Fruit fly (Drosophila melanogaster): ENCODE data around the gene Itgbn.
A peak's percentile ranks its signal among the peaks of the same experiment; 100 is the strongest.

Itgbn gene

dm6 chr2L:21009310-21010119 lies 43.3 kb upstream of the Itgbn start (continued):
- TF ChIP-seq CG18599 (GFP tag; optimal IDR thresholded peaks at IDR 0.05) (peak; percentile 52), Pdp1 (GFP tag; optimal IDR thresholded peaks at IDR 0.05) (peak; percentile 68 to 79), gcm2 (GFP tag; optimal IDR thresholded peaks at IDR 0.05) (peak; percentile 11), CG4707 (GFP tag; optimal IDR thresholded peaks at IDR 0.05) (peak; percentile 65), Chrac-16 (GFP tag; optimal IDR thresholded peaks at IDR 0.05) (peak; percentile 83), CG17361 (GFP tag; IDR thresholded peaks at IDR 0.05) (peak; percentile 85), CHES-1-like (GFP tag; optimal IDR thresholded peaks at IDR 0.05) (peak; percentile 60), vnd (GFP tag; IDR thresholded peaks at IDR 0.05; ENCODE audit: partially characterized antibody) (no peak), dm (GFP tag; optimal IDR thresholded peaks at IDR 0.05) (peak; percentile 35), CG34376 (GFP tag; optimal IDR thresholded peaks at IDR 0.05) (no peak), CG18764 (GFP tag; optimal IDR thresholded peaks at IDR 0.05) (peak; percentile 66), CG13287 (GFP tag; IDR thresholded peaks at IDR 0.05; ENCODE audit: partially characterized antibody) (no peak), CG8359 (GFP tag; optimal IDR thresholded peaks at IDR 0.05; ENCODE audit: borderline replicate concordance) (peak; percentile 76), Sox102F (GFP tag; optimal IDR thresholded peaks at IDR 0.05) (peak; percentile 71), Sry-β (GFP tag; optimal IDR thresholded peaks at IDR 0.05) (peak; percentile 28), CG17328 (GFP tag; IDR thresholded peaks at IDR 0.05) (peak; percentile 91), croc (GFP tag; conservative IDR thresholded peaks at IDR 0.05) (peak; percentile 78), CG9876 (GFP tag; optimal IDR thresholded peaks at IDR 0.05) (no peak), CG8765 (GFP tag; IDR thresholded peaks at IDR 0.05) (peak; percentile 86), Med (GFP tag) (peak; percentile 86), CG4424 (GFP tag; optimal IDR thresholded peaks at IDR 0.05) (peak; percentile 89), CG1832 (GFP tag; optimal IDR thresholded peaks at IDR 0.05) (no peak), emc (GFP tag; optimal IDR thresholded peaks at IDR 0.05) (no peak), corto (GFP tag; optimal IDR thresholded peaks at IDR 0.05) (peak; percentile 98), Elba2 (GFP tag; optimal IDR thresholded peaks at IDR 0.05) (peak; percentile 81), ssp (GFP tag; IDR thresholded peaks at IDR 0.05) (peak; percentile 57), CG8924 (tag; optimal IDR thresholded peaks at IDR 0.05) (peak; percentile 83), nmo (GFP tag; optimal IDR thresholded peaks at IDR 0.05) (peak; percentile 87), sim (GFP tag; IDR thresholded peaks at IDR 0.05) (peak; percentile 78), hth (optimal IDR thresholded peaks at IDR 0.05) (no peak), Fer1 (GFP tag; optimal IDR thresholded peaks at IDR 0.05) (peak; percentile 5), CG18011 (GFP tag; optimal IDR thresholded peaks at IDR 0.05) (no peak), gt (GFP tag; IDR thresholded peaks at IDR 0.05) (peak; percentile 66), kni (GFP tag; optimal IDR thresholded peaks at IDR 0.05) (peak; percentile 56), nerfin-2 (GFP tag; IDR thresholded peaks at IDR 0.05; ENCODE audit: partially characterized antibody) (no peak), YL-1 (GFP tag; optimal IDR thresholded peaks at IDR 0.05) (peak; percentile 11), hkb (optimal IDR thresholded peaks at IDR 0.05) (no peak), hkb (GFP tag; IDR thresholded peaks at IDR 0.05) (peak; percentile 86), CG15601 (tag; optimal IDR thresholded peaks at IDR 0.05) (peak; percentile 86), NC2α (GFP tag; optimal IDR thresholded peaks at IDR 0.05) (peak; percentile 34), ro (GFP tag; IDR thresholded peaks at IDR 0.05) (no peak), ems (GFP tag; optimal IDR thresholded peaks at IDR 0.05) (peak; percentile 36), CG13775 (GFP tag; optimal IDR thresholded peaks at IDR 0.05) (peak; percentile 79), CG2199 (GFP tag; IDR thresholded peaks at IDR 0.05) (peak; percentile 82; the same call in 2 of the 3 replicates), aop (GFP tag; IDR thresholded peaks at IDR 0.05) (0 out of 2 replicates have a peak, but pooled peaks have one; percentile 45), pzg (GFP tag; optimal IDR thresholded peaks at IDR 0.05) (no peak), bcd (GFP tag; optimal IDR thresholded peaks at IDR 0.05) (peak; percentile 69), dmrt99B (tag; optimal IDR thresholded peaks at IDR 0.05) (peak; percentile 75), bigmax (GFP tag; optimal IDR thresholded peaks at IDR 0.05) (no peak)

All from whole organism, embryonic.